Fruit fly (Drosophila melanogaster) whole organism, embryonic: ENCODE results near the gene Kdsr.

Experiments used
- Atf6 ChIP-seq: fragments of 200-800 bp; sonication (Bioruptor generic); IDR thresholded peaks from 2 replicates; pipeline ENCODE4 v1.3.6; 2022; ENCODE audit warnings: missing biosample characterization, missing genetic modification characterization
- Blimp-1 ChIP-seq: fragments of 200-800 bp; sonication (Bioruptor generic); optimal IDR thresholded peaks from 3 replicates; lab custom pipeline; 2018; ENCODE audit warnings: missing biosample characterization, missing genetic modification characterization, mild to moderate bottlenecking, moderate library complexity, missing genetic modification reagents
- CG10366 ChIP-seq: fragments of 200-800 bp; sonication (Bioruptor generic); IDR thresholded peaks from 2 replicates; pipeline ENCODE4 v1.3.6; 2022; ENCODE audit warnings: missing biosample characterization, missing genetic modification characterization
- CG11093 ChIP-seq: fragments of 200-800 bp; sonication (Bioruptor generic); IDR thresholded peaks from 3 replicates; pipeline ENCODE4 v1.3.6; 2022; ENCODE audit warnings: missing biosample characterization, missing genetic modification characterization
- CG11247 ChIP-seq: fragments of 200-800 bp; sonication (Bioruptor generic); IDR thresholded peaks from 2 replicates; pipeline ENCODE4 v1.3.6; 2022; ENCODE audit warnings: missing biosample characterization, missing genetic modification characterization
- CG11723 ChIP-seq: fragments of 200-800 bp; sonication (Bioruptor generic); optimal IDR thresholded peaks from 2 replicates; lab custom pipeline; 2017; ENCODE audit warnings: missing biosample characterization, mild to moderate bottlenecking, missing genetic modification characterization
- CG1603 ChIP-seq: fragments of 200-800 bp; sonication (Bioruptor generic); optimal IDR thresholded peaks from 2 replicates; lab custom pipeline; 2019; ENCODE audit warnings: missing biosample characterization, mild to moderate bottlenecking, missing genetic modification characterization, moderate library complexity
- CG17328 ChIP-seq: fragments of 200-800 bp; sonication (Bioruptor generic); IDR thresholded peaks from 2 replicates; pipeline ENCODE4 v1.3.6; 2022; ENCODE audit warnings: missing biosample characterization, missing genetic modification characterization
- CG18262 ChIP-seq: fragments of 200-800 bp; optimal IDR thresholded peaks from 3 replicates; lab custom pipeline; 2019; ENCODE audit warnings: missing biosample characterization, mild to moderate bottlenecking, missing genetic modification characterization, moderate library complexity
- CG18619 ChIP-seq: fragments of 200-800 bp; sonication (Bioruptor generic); optimal IDR thresholded peaks from 3 replicates; lab custom pipeline; 2017; ENCODE audit warnings: missing biosample characterization, mild to moderate bottlenecking, missing genetic modification characterization
- CG31365 ChIP-seq: fragments of 200-800 bp; sonication (Bioruptor generic); optimal IDR thresholded peaks from 2 replicates; lab custom pipeline; 2018; ENCODE audit warnings: missing biosample characterization, mild to moderate bottlenecking, missing genetic modification characterization
- CG31388 ChIP-seq: fragments of 200-800 bp; sonication (Bioruptor generic); optimal IDR thresholded peaks from 2 replicates; lab custom pipeline; 2016; ENCODE audit warnings: missing biosample characterization, missing genetic modification characterization
- CG4360 ChIP-seq: fragments of 200-800 bp; sonication (Bioruptor generic); IDR thresholded peaks from 2 replicates; pipeline ENCODE4 v1.3.6; 2022; ENCODE audit warnings: missing biosample characterization, missing genetic modification characterization
- CG4820 ChIP-seq: fragments of 200-800 bp; sonication (Bioruptor generic); optimal IDR thresholded peaks from 3 replicates; lab custom pipeline; 2016; ENCODE audit warnings: missing biosample characterization, missing genetic modification characterization
- CG5953 ChIP-seq: fragments of 200-800 bp; sonication (Bioruptor generic); IDR thresholded peaks from 2 replicates; pipeline ENCODE4 v1.3.6; 2022; ENCODE audit warnings: missing biosample characterization, missing genetic modification characterization
- CG9797 ChIP-seq: fragments of 200-800 bp; sonication (Bioruptor generic); optimal IDR thresholded peaks from 3 replicates; lab custom pipeline; 2018; ENCODE audit warnings: missing biosample characterization, mild to moderate bottlenecking, missing genetic modification characterization
- CG9817 ChIP-seq: fragments of 200-800 bp; sonication (Bioruptor generic); optimal IDR thresholded peaks from 2 replicates; lab custom pipeline; 2018; ENCODE audit warnings: missing biosample characterization, mild to moderate bottlenecking, missing genetic modification characterization, moderate library complexity
- CHES-1-like ChIP-seq: fragments of 200-800 bp; sonication (Bioruptor generic); optimal IDR thresholded peaks from 2 replicates; lab custom pipeline; 2016; ENCODE audit warnings: missing biosample characterization, missing genetic modification characterization
- Dad ChIP-seq: fragments of 200-800 bp; sonication (Bioruptor generic); optimal IDR thresholded peaks from 3 replicates; lab custom pipeline; 2016; ENCODE audit warnings: missing biosample characterization, missing genetic modification characterization
- Dref ChIP-seq: fragments of 200-800 bp; sonication (Bioruptor generic); IDR thresholded peaks from 2 replicates; pipeline ENCODE4 v1.3.6; 2022; ENCODE audit warnings: missing biosample characterization, missing genetic modification characterization
- Drgx ChIP-seq: fragments of 200-800 bp; sonication (Bioruptor generic); IDR thresholded peaks from 2 replicates; pipeline ENCODE4 v1.3.6; 2022; ENCODE audit warnings: missing biosample characterization, missing genetic modification characterization
- ERR ChIP-seq: fragments of 200-800 bp; sonication (Bioruptor generic); optimal IDR thresholded peaks from 2 replicates; lab custom pipeline; 2016; ENCODE audit warnings: missing biosample characterization, missing genetic modification characterization
- Gug ChIP-seq: fragments of 200-800 bp; sonication (Bioruptor generic); IDR thresholded peaks from 4 replicates; pipeline ENCODE4 v1.3.6; 2022; ENCODE audit warnings: missing biosample characterization, missing genetic modification characterization
- HLH54F ChIP-seq: fragments of 200-800 bp; sonication (Bioruptor generic); optimal IDR thresholded peaks from 3 replicates; lab custom pipeline; 2016; ENCODE audit warnings: missing biosample characterization, missing genetic modification characterization
- Hand ChIP-seq: fragments of 200-800 bp; sonication (Bioruptor generic); optimal IDR thresholded peaks from 2 replicates; lab custom pipeline; 2017; ENCODE audit warnings: mild to moderate bottlenecking, missing biosample characterization, missing genetic modification reagents, missing genetic modification characterization
- Hr78 ChIP-seq, 2 experiments: fragments of 200-800 bp in 1 of 2; fragments of >200 bp in 1 of 2; sonication (Bioruptor generic) in 1 of 2; optimal IDR thresholded peaks; 2 replicates each; lab custom pipeline; 2017 to 2019; ENCODE audit warnings: missing biosample characterization in 2 of 2, missing genetic modification characterization in 2 of 2, mild to moderate bottlenecking in 1 of 2, moderate library complexity in 1 of 2
- Med ChIP-seq: fragments of 200-800 bp; sonication (Bioruptor generic); peaks from one replicate; lab custom pipeline; 2016; ENCODE audit warnings: missing biosample characterization, missing genetic modification characterization, mild to moderate bottlenecking, inconsistent platforms, moderate library complexity
- Myb ChIP-seq: fragments of 200-800 bp; sonication (Bioruptor generic); optimal IDR thresholded peaks from 2 replicates; lab custom pipeline; 2016; ENCODE audit warnings: missing biosample characterization, missing genetic modification characterization
- Nf-YC ChIP-seq: fragments of 200-800 bp; optimal IDR thresholded peaks from 3 replicates; lab custom pipeline; 2019; ENCODE audit warnings: missing biosample characterization, mild to moderate bottlenecking, missing genetic modification characterization, moderate library complexity
- Opbp ChIP-seq: fragments of 200-800 bp; sonication (Bioruptor generic); IDR thresholded peaks from 3 replicates; pipeline ENCODE4 v1.3.6; 2022; ENCODE audit warnings: missing biosample characterization, missing genetic modification characterization; ENCODE audit not compliant: partially characterized antibody
- Poxn ChIP-seq: fragments of 200-800 bp; sonication (Bioruptor generic); IDR thresholded peaks from 2 replicates; pipeline ENCODE4 v1.3.6; 2022; ENCODE audit warnings: missing biosample characterization, missing genetic modification characterization
- Ptx1 ChIP-seq: fragments of 200-800 bp; sonication (Bioruptor generic); IDR thresholded peaks from 2 replicates; pipeline ENCODE4 v1.3.6; 2022; ENCODE audit warnings: missing biosample characterization, missing genetic modification characterization
- Side ChIP-seq: fragments of 200-800 bp; sonication (Bioruptor generic); optimal IDR thresholded peaks from 2 replicates; lab custom pipeline; 2016; ENCODE audit warnings: missing biosample characterization, missing genetic modification characterization
- Sin3A ChIP-seq: fragments of >200 bp; optimal IDR thresholded peaks from 2 replicates; lab custom pipeline; 2018
- abd-A ChIP-seq: fragments of 200-800 bp; sonication (Bioruptor generic); optimal IDR thresholded peaks from 3 replicates; lab custom pipeline; 2019; ENCODE audit warnings: missing biosample characterization, mild to moderate bottlenecking, missing genetic modification characterization, moderate library complexity
- bcd ChIP-seq: fragments of 200-800 bp; sonication (Bioruptor generic); optimal IDR thresholded peaks from 2 replicates; lab custom pipeline; 2017; ENCODE audit warnings: missing biosample characterization, mild to moderate bottlenecking, missing genetic modification characterization
- bsh ChIP-seq, 2 experiments: fragments of 200-800 bp; sonication (Bioruptor generic); optimal IDR thresholded peaks; 2 replicates each; lab custom pipeline; 2017 to 2018; ENCODE audit warnings: mild to moderate bottlenecking in 2 of 2, missing biosample characterization in 2 of 2, missing genetic modification characterization in 2 of 2, moderate library complexity in 1 of 2
- cg ChIP-seq: fragments of 200-800 bp; sonication (Bioruptor generic); optimal IDR thresholded peaks from 3 replicates; lab custom pipeline; 2019; ENCODE audit warnings: missing biosample characterization, mild to moderate bottlenecking, missing genetic modification characterization, moderate library complexity
- dysf ChIP-seq: fragments of 200-800 bp; sonication (Bioruptor generic); IDR thresholded peaks from 3 replicates; pipeline ENCODE4 v1.3.6; 2022; ENCODE audit warnings: missing biosample characterization, missing genetic modification characterization
- fd64A ChIP-seq: fragments of 200-800 bp; sonication (Bioruptor generic); optimal IDR thresholded peaks from 3 replicates; lab custom pipeline; 2018; ENCODE audit warnings: missing biosample characterization, mild to moderate bottlenecking, missing genetic modification characterization
- fru ChIP-seq: fragments of >200 bp; optimal IDR thresholded peaks from 2 replicates; lab custom pipeline; 2017
- ken ChIP-seq: fragments of 200-800 bp; sonication (Bioruptor generic); IDR thresholded peaks from 3 replicates; pipeline ENCODE4 v1.3.6; 2022; ENCODE audit warnings: missing biosample characterization, missing genetic modification characterization
- knrl ChIP-seq: fragments of 200-800 bp; sonication (Bioruptor generic); IDR thresholded peaks from 3 replicates; pipeline ENCODE4 v1.3.6; 2022; ENCODE audit warnings: missing biosample characterization, missing genetic modification characterization; ENCODE audit not compliant: partially characterized antibody
- lmd ChIP-seq: fragments of 200-800 bp; sonication (Bioruptor generic); IDR thresholded peaks from 2 replicates; pipeline ENCODE4 v1.3.6; 2022; ENCODE audit warnings: missing biosample characterization, missing genetic modification characterization
- p53 ChIP-seq: fragments of 200-800 bp; sonication (Bioruptor generic); optimal IDR thresholded peaks from 2 replicates; lab custom pipeline; 2016; ENCODE audit warnings: missing biosample characterization, missing genetic modification characterization
- sd ChIP-seq: fragments of 200-800 bp; sonication (Bioruptor generic); optimal IDR thresholded peaks from 3 replicates; lab custom pipeline; 2018; ENCODE audit warnings: missing biosample characterization, mild to moderate bottlenecking, missing genetic modification characterization, moderate library complexity
- slbo ChIP-seq: fragments of 200-800 bp; sonication (Bioruptor generic); IDR thresholded peaks from 2 replicates; pipeline ENCODE4 v1.3.6; 2022; ENCODE audit warnings: missing biosample characterization, missing genetic modification characterization
- tap ChIP-seq: fragments of 200-800 bp; optimal IDR thresholded peaks from 3 replicates; lab custom pipeline; 2019; ENCODE audit warnings: missing biosample characterization, mild to moderate bottlenecking, missing genetic modification characterization, moderate library complexity
- trem ChIP-seq: fragments of 200-800 bp; optimal IDR thresholded peaks from 3 replicates; lab custom pipeline; 2019; ENCODE audit warnings: missing biosample characterization, mild to moderate bottlenecking, missing genetic modification characterization, moderate library complexity
- unc-4 ChIP-seq: fragments of 200-800 bp; sonication (Bioruptor generic); IDR thresholded peaks from 2 replicates; pipeline ENCODE4 v1.3.6; 2022; ENCODE audit warnings: missing biosample characterization, missing genetic modification characterization; ENCODE audit not compliant: partially characterized antibody

The Kdsr gene

dm6 chr3R:25245052-25245813, 17.1 kb downstream of the Kdsr start, which contains the start of gene bam (continued):
- TF ChIP-seq bcd (no peak), CG11093 (no peak), slbo (no peak), sd (tag; lab: Kevin White, UChicago) (peak; percentile 52), CG31388 (GFP tag; lab: Kevin White, UChicago) (no peak), trem (tag; lab: Kevin White, UChicago) (peak; percentile 71), HLH54F (GFP tag; lab: Kevin White, UChicago) (no peak), Poxn (GFP tag; lab: Robert Waterston, UW) (no peak), CG9797 (GFP tag; lab: Kevin White, UChicago) (no peak), CG17328 (GFP tag; lab: Robert Waterston, UW) (no peak), Side (no peak), CG11247 (no peak), Ptx1 (GFP tag; lab: Robert Waterston, UW) (no peak), Sin3A (lab: Kevin White, UChicago) (no peak), CG10366 (GFP tag; lab: Robert Waterston, UW) (no peak), Blimp-1 (GFP tag; lab: Kevin White, UChicago) (no peak), CG1603 (peak; percentile 57), Hand (GFP tag; lab: Kevin White, UChicago) (no peak), Gug (no peak), CG5953 (GFP tag; lab: Robert Waterston, UW) (no peak), fru (no peak), lmd (no peak), tap (tag; lab: Kevin White, UChicago) (peak; percentile 14), dysf (GFP tag; lab: Robert Waterston, UW) (no peak), unc-4 (GFP tag; lab: Robert Waterston, UW) (0 out of 2 replicates have a peak, but pooled peaks have one; percentile 20), Med (peak; percentile 56), ken (GFP tag; lab: Robert Waterston, UW) (0 out of 3 replicates have a peak, but pooled peaks have one; percentile 37), Drgx (GFP tag; lab: Robert Waterston, UW) (no peak), fd64A (GFP tag; lab: Kevin White, UChicago) (no peak), ERR (GFP tag; lab: Kevin White, UChicago) (no peak), abd-A (tag; lab: Kevin White, UChicago) (no peak), Atf6 (GFP tag; lab: Robert Waterston, UW) (no peak), CG4820 (GFP tag; lab: Kevin White, UChicago) (no peak), knrl (GFP tag; lab: Robert Waterston, UW) (peak; percentile 54; the same call in 2 of the 3 replicates), CG18619 (GFP tag; lab: Kevin White, UChicago) (no peak), Dref (0 out of 2 replicates have a peak, but pooled peaks have one; percentile 32), CG18262 (tag; lab: Kevin White, UChicago) (no peak), CG9817 (tag; lab: Kevin White, UChicago) (no peak), CHES-1-like (GFP tag; lab: Kevin White, UChicago) (no peak), Nf-YC (peak; percentile 46), Hr78 (GFP tag; optimal IDR thresholded peaks at IDR 0.05; lab: Kevin White, UChicago) (no peak), CG11723 (no peak), CG4360 (GFP tag; lab: Robert Waterston, UW) (no peak), Dad (GFP tag; lab: Kevin White, UChicago) (no peak), Opbp (GFP tag; lab: Robert Waterston, UW) (0 out of 3 replicates have a peak, but pooled peaks have one; percentile 31), p53 (GFP tag; lab: Kevin White, UChicago) (no peak), CG31365 (no peak), bsh (GFP tag; optimal IDR thresholded peaks at IDR 0.05; lab: Kevin White, UChicago) (no peak), cg (GFP tag; lab: Kevin White, UChicago) (no peak), Myb (GFP tag; lab: Kevin White, UChicago) (peak; percentile 51)
